Fruit fly (Drosophila melanogaster): ENCODE data around the gene mab-21.

mab-21 gene

dm6 chrX:6062160-6062559, 49.2 kb upstream of the mab-21 start:
- TF ChIP-seq exex (tag; optimal IDR thresholded peaks at IDR 0.05) = peak; percentile 27
- no peak for TF ChIP-seq CG4730 (GFP tag; IDR thresholded peaks at IDR 0.05)
- TF ChIP-seq Sox100B (GFP tag; optimal IDR thresholded peaks at IDR 0.05) = no peak
- no peak for TF ChIP-seq twi (tag; optimal IDR thresholded peaks at IDR 0.05)
- TF ChIP-seq Pdp1 (GFP tag; optimal IDR thresholded peaks at IDR 0.05) = peak in 1 of 2 experiments; percentile 38
- peak; percentile 34; the same call in 1 of the 2 replicates for TF ChIP-seq crol (GFP tag; IDR thresholded peaks at IDR 0.05)
- TF ChIP-seq CG17361 (GFP tag; IDR thresholded peaks at IDR 0.05) = no peak
- peak; percentile 91 for TF ChIP-seq sug (tag; optimal IDR thresholded peaks at IDR 0.05)
- TF ChIP-seq vnd (GFP tag; IDR thresholded peaks at IDR 0.05; ENCODE audit: partially characterized antibody) = 0 out of 3 replicates have a peak, but pooled peaks have one; percentile 34
- TF ChIP-seq grn (GFP tag; optimal IDR thresholded peaks at IDR 0.05) = peak; percentile 91

DNA sequence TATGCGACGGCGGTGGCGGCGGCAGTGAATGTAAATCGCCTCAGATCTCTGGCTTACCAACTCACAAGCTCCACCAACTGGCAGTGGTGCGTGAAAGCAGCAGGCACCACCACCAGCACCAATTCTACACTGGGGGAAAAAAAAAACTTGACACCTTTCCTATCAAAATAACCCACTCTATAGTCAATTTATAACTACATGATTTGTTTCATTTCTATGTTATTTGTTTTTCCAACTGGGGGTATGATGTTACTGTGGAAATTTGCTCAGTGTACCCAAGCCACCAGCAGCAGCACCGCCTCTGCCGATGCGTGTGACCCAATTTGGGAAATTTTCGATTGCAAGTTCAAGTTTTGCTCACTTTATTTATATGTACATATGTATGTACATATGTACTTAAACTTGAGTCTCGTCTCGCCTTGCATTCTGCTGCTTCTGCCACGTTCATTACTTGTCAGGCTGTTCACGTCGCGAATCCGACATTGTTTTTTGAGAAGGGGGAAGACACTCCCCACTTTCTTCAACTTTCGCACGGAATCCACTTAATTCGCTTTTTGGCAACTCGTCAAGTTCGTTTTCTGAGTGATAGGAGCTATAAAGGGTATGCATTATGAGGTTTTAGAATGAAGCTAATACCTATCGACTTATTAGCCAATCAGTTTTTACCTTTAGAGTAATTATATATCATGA, 46.3 kb upstream of the mab-21 start:
- TF ChIP-seq CG42726 (GFP tag; IDR thresholded peaks at IDR 0.05; ENCODE audit: partially characterized antibody) = no peak
- TF ChIP-seq exex (tag; optimal IDR thresholded peaks at IDR 0.05) = no peak
- TF ChIP-seq HmgZ (tag; optimal IDR thresholded peaks at IDR 0.05) = no peak
- TF ChIP-seq Dek (tag; optimal IDR thresholded peaks at IDR 0.05) = no peak
- TF ChIP-seq CG32532 (GFP tag; IDR thresholded peaks at IDR 0.05) = no peak
- no peak for TF ChIP-seq CG9876 (GFP tag; optimal IDR thresholded peaks at IDR 0.05)
- no peak for TF ChIP-seq mld (GFP tag; IDR thresholded peaks at IDR 0.05; ENCODE audit: partially characterized antibody)
- TF ChIP-seq Ada2b (GFP tag; IDR thresholded peaks at IDR 0.05) = no peak
- TF ChIP-seq CG31388 (GFP tag; optimal IDR thresholded peaks at IDR 0.05) = no peak
- no peak for TF ChIP-seq CG10462 (GFP tag; optimal IDR thresholded peaks at IDR 0.05)
- TF ChIP-seq CG33557 (GFP tag; optimal IDR thresholded peaks at IDR 0.05) = no peak
- TF ChIP-seq gcm (GFP tag; optimal IDR thresholded peaks at IDR 0.05) = no peak
- no peak for TF ChIP-seq CG30431 (GFP tag; optimal IDR thresholded peaks at IDR 0.05)
- TF ChIP-seq wdn (GFP tag; IDR thresholded peaks at IDR 0.05) = no peak
- no peak for TF ChIP-seq sqz (GFP tag; optimal IDR thresholded peaks at IDR 0.05)
- no peak for TF ChIP-seq sim (GFP tag; IDR thresholded peaks at IDR 0.05)
- no peak for TF ChIP-seq CG6854 (GFP tag; optimal IDR thresholded peaks at IDR 0.05)
- no peak for TF ChIP-seq CG8281 (tag; optimal IDR thresholded peaks at IDR 0.05)
- TF ChIP-seq fd64A (GFP tag; optimal IDR thresholded peaks at IDR 0.05) = no peak
- TF ChIP-seq chinmo (GFP tag; IDR thresholded peaks at IDR 0.05; ENCODE audit: partially characterized antibody) = no peak
- TF ChIP-seq ham (GFP tag; IDR thresholded peaks at IDR 0.05) = no peak
- no peak for TF ChIP-seq slbo (GFP tag; IDR thresholded peaks at IDR 0.05)
- TF ChIP-seq GATAe (GFP tag; conservative IDR thresholded peaks at IDR 0.05) = no peak
- TF ChIP-seq CG18764 (GFP tag; optimal IDR thresholded peaks at IDR 0.05) = no peak
- TF ChIP-seq gfzf (GFP tag; optimal IDR thresholded peaks at IDR 0.05) = no peak
- no peak for TF ChIP-seq CG17829 (tag; optimal IDR thresholded peaks at IDR 0.05)
- TF ChIP-seq CG17612 (GFP tag; IDR thresholded peaks at IDR 0.05) = no peak
- TF ChIP-seq CG15696 (tag; optimal IDR thresholded peaks at IDR 0.05) = no peak
- peak; percentile 46 for TF ChIP-seq CG10366 (GFP tag; IDR thresholded peaks at IDR 0.05)
- TF ChIP-seq klu (GFP tag; IDR thresholded peaks at IDR 0.05) = no peak
- no peak for TF ChIP-seq hbn (GFP tag; IDR thresholded peaks at IDR 0.05; ENCODE audit: partially characterized antibody)
- TF ChIP-seq CG9215 (GFP tag; IDR thresholded peaks at IDR 0.05) = no peak
- no peak for TF ChIP-seq Dll (GFP tag; IDR thresholded peaks at IDR 0.05; ENCODE audit: partially characterized antibody)
- peak; percentile 41; the same call in 1 of the 2 replicates for TF ChIP-seq H2.0 (GFP tag; IDR thresholded peaks at IDR 0.05)
- no peak for TF ChIP-seq Elba2 (GFP tag; optimal IDR thresholded peaks at IDR 0.05)
- TF ChIP-seq CG14014 (GFP tag; IDR thresholded peaks at IDR 0.05) = no peak
- peak; percentile 8 for TF ChIP-seq Sox100B (GFP tag; optimal IDR thresholded peaks at IDR 0.05)
- no peak for TF ChIP-seq lbe (GFP tag; optimal IDR thresholded peaks at IDR 0.05)
- TF ChIP-seq aop (GFP tag; IDR thresholded peaks at IDR 0.05) = no peak
- no peak for TF ChIP-seq Stat92E (GFP tag; optimal IDR thresholded peaks at IDR 0.05)
